Worm (Caenorhabditis elegans): ENCODE data around the gene C18D1.2.
A peak's percentile ranks its signal among the peaks of the same experiment; 100 is the strongest.

The C18D1.2 gene

DNA sequence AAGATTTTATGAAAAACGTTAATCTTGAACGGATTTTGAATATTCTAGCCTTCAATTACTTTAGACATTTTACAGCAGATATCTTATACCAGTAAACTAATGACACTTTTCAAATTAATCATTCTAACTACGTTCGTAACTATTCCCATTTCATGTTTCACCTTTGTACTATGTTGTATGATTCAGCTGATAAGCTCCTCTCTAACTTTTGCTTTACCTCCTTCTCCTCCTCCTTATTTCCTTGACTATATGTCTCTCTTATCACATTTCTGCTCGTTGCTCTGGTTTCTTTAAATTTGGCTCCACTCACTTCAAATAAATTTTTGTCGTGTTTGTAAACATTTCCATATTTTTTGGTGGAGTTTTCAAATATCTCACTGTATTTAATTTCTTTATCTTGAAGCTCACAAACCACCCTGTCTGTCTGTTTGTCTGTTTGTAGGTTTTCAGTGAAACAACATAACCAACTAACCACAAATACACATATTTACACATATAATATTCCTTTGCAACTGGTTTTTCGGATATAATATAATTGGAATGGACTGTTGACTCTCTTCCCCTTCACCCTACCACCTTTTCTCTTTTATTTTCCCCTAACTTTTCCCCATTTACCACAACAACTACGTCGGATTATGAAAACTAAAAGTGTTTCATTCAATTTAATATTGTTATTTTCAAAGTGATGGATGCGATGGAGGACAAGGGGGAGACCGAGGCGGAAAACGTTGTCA is 37.6 kb downstream of the C18D1.2 start, which contains the start of gene lact-2 (continued):
- TF ChIP-seq ama-1 (optimal IDR thresholded peaks at IDR 0.05) (no peak), ZK546.5 (tag; optimal IDR thresholded peaks at IDR 0.05) (no peak), tra-1 (GFP tag; IDR thresholded peaks at IDR 0.05) (no peak), Y75B8A.6 (GFP tag; IDR thresholded peaks at IDR 0.05) (no peak), madf-5 (GFP tag; IDR thresholded peaks at IDR 0.05) (no peak), jun-1 (tag; optimal IDR thresholded peaks at IDR 0.05) (no peak), F49E8.2 (tag; optimal IDR thresholded peaks at IDR 0.05; ENCODE audit: borderline replicate concordance) (no peak), zip-11 (GFP tag; IDR thresholded peaks at IDR 0.05) (no peak), ceh-28 (tag; optimal IDR thresholded peaks at IDR 0.05) (no peak), set-16 (GFP tag; IDR thresholded peaks at IDR 0.05) (no peak), ces-1 (GFP tag; optimal IDR thresholded peaks at IDR 0.05) (no peak), nhr-28 (tag; optimal IDR thresholded peaks at IDR 0.05) (peak; percentile 66), nhr-76 (tag; optimal IDR thresholded peaks at IDR 0.05) (no peak), F44E2.7 (GFP tag; IDR thresholded peaks at IDR 0.05) (no peak), Y5F2A.4 (GFP tag; optimal IDR thresholded peaks at IDR 0.05) (no peak), duxl-1 (tag; optimal IDR thresholded peaks at IDR 0.05; ENCODE audit: poor library complexity) (no peak)

DNA sequence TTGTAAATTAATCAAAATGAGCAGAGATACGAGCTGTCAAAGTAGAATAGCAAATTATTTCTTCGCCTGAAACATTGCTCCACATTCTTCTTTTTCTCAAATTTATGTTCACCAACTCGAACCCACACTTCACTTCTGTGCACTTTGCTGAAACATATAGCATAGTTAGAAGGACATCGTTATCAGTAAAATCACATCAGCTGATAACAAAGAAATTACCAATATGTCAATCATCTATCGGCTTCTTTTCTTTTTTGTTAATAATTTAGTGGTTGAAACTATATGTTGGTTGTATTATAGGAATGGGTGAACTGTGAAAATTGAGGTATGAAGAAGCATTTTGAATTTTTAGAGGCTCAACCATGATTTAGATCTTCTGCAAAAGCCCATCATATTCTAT is 38.4 kb downstream of the C18D1.2 start:
- TF ChIP-seq rbr-2 (tag; optimal IDR thresholded peaks at IDR 0.05), result no peak
- TF ChIP-seq ztf-7 (tag; optimal IDR thresholded peaks at IDR 0.05), result no peak
- TF ChIP-seq lir-3 (tag; optimal IDR thresholded peaks at IDR 0.05), result no peak
- TF ChIP-seq nhr-42 (GFP tag; IDR thresholded peaks at IDR 0.05), result no peak
- TF ChIP-seq nhr-10 (tag; optimal IDR thresholded peaks at IDR 0.05), result no peak
- TF ChIP-seq ces-1 (GFP tag; optimal IDR thresholded peaks at IDR 0.05), result no peak
- TF ChIP-seq php-3 (GFP tag; IDR thresholded peaks at IDR 0.05), result peak; percentile 28; the same call in 1 of the 2 replicates
- no peak for TF ChIP-seq fkh-10 (GFP tag; optimal IDR thresholded peaks at IDR 0.05)
- TF ChIP-seq T20F7.1 (GFP tag; optimal IDR thresholded peaks at IDR 0.05), result peak; percentile 44
- peak; percentile 62 for TF ChIP-seq dmd-6 (GFP tag; IDR thresholded peaks at IDR 0.05)
- TF ChIP-seq arid-1 (GFP tag; conservative IDR thresholded peaks at IDR 0.05), result no peak
- no peak for TF ChIP-seq lin-1 (GFP tag; IDR thresholded peaks at IDR 0.05)
- no peak for TF ChIP-seq spr-3 (GFP tag; optimal IDR thresholded peaks at IDR 0.05)
- TF ChIP-seq unc-62 (GFP tag; optimal IDR thresholded peaks at IDR 0.05 in 1 of 2), result peak in 1 of 2 experiments; percentile 51
- TF ChIP-seq unc-62 (tag; optimal IDR thresholded peaks at IDR 0.05), result no peak
- no peak for TF ChIP-seq nhr-41 (GFP tag; IDR thresholded peaks at IDR 0.05)
- TF ChIP-seq Y48G9A.11 (GFP tag; IDR thresholded peaks at IDR 0.05), result no peak
- no peak for TF ChIP-seq skn-1 (tag; optimal IDR thresholded peaks at IDR 0.05)
- TF ChIP-seq hlh-30 (tag; optimal IDR thresholded peaks at IDR 0.05; ENCODE audit: insufficient read depth), result no peak
- peak; percentile 74 for TF ChIP-seq pqm-1 (tag; optimal IDR thresholded peaks at IDR 0.05)
- TF ChIP-seq hmg-1.1 (GFP tag; IDR thresholded peaks at IDR 0.05), result no peak
- TF ChIP-seq dve-1 (tag; optimal IDR thresholded peaks at IDR 0.05; ENCODE audit: insufficient read depth), result peak; percentile 60
- peak; percentile 86 for TF ChIP-seq nhr-28 (tag; optimal IDR thresholded peaks at IDR 0.05)
- TF ChIP-seq daf-16 (GFP tag; optimal IDR thresholded peaks at IDR 0.05), result no peak
- TF ChIP-seq daf-16 (tag; optimal IDR thresholded peaks at IDR 0.05), result peak; percentile 55
- peak; percentile 52 for TF ChIP-seq hlh-11 (tag; optimal IDR thresholded peaks at IDR 0.05)
- TF ChIP-seq nhr-77 (tag; optimal IDR thresholded peaks at IDR 0.05), result peak; percentile 37
